Fruit fly (Drosophila melanogaster): Measurements from ENCODE around the gene CG43740.

The CG43740 gene

dm6 chrX:10362557-10363366 lies 29.3 kb downstream of the CG43740 start (continued):
- TF ChIP-seq CoRest (tag; optimal IDR thresholded peaks at IDR 0.05) (peak; percentile 42), CG12942 (GFP tag; optimal IDR thresholded peaks at IDR 0.05) (no peak), CG17328 (GFP tag; IDR thresholded peaks at IDR 0.05) (no peak), bab2 (GFP tag; optimal IDR thresholded peaks at IDR 0.05) (peak; percentile 8), crol (GFP tag; IDR thresholded peaks at IDR 0.05) (no peak), pan (optimal IDR thresholded peaks at IDR 0.05) (no peak), pan (GFP tag; optimal IDR thresholded peaks at IDR 0.05 in 1 of 2, IDR thresholded peaks at IDR 0.05 in 1 of 2) (peak in 1 of 2 experiments; percentile 40), Lim3 (GFP tag; IDR thresholded peaks at IDR 0.05) (no peak), CG10959 (GFP tag; IDR thresholded peaks at IDR 0.05) (no peak), CG32772 (GFP tag; IDR thresholded peaks at IDR 0.05) (no peak), CG9609 (GFP tag; optimal IDR thresholded peaks at IDR 0.05) (no peak), Trl (optimal IDR thresholded peaks at IDR 0.05) (no peak), Trl (GFP tag; optimal IDR thresholded peaks at IDR 0.05) (peak; percentile 26), CG14965 (GFP tag; optimal IDR thresholded peaks at IDR 0.05; ENCODE audit: borderline replicate concordance) (no peak), Hmr (GFP tag; optimal IDR thresholded peaks at IDR 0.05) (peak; percentile 5), sima (GFP tag; optimal IDR thresholded peaks at IDR 0.05) (no peak), NC2α (GFP tag; optimal IDR thresholded peaks at IDR 0.05) (no peak), CG17359 (tag; optimal IDR thresholded peaks at IDR 0.05) (peak; percentile 7), dmrt11E (tag; optimal IDR thresholded peaks at IDR 0.05) (no peak), prd (optimal IDR thresholded peaks at IDR 0.05) (no peak), prd (GFP tag; IDR thresholded peaks at IDR 0.05) (0 out of 3 replicates have a peak, but pooled peaks have one; percentile 13), crp (GFP tag; optimal IDR thresholded peaks at IDR 0.05) (no peak), chm (GFP tag; IDR thresholded peaks at IDR 0.05) (no peak), CG9932 (GFP tag; IDR thresholded peaks at IDR 0.05) (no peak), dmrt99B (tag; optimal IDR thresholded peaks at IDR 0.05) (peak; percentile 43), Med (GFP tag) (peak; percentile 78), CG4820 (GFP tag; optimal IDR thresholded peaks at IDR 0.05) (peak; percentile 20), CG4328 (GFP tag; optimal IDR thresholded peaks at IDR 0.05) (peak; percentile 5), mam (GFP tag; optimal IDR thresholded peaks at IDR 0.05) (peak; percentile 11), luna (GFP tag; optimal IDR thresholded peaks at IDR 0.05) (no peak), ap (GFP tag; IDR thresholded peaks at IDR 0.05) (no peak), schlank (tag; optimal IDR thresholded peaks at IDR 0.05) (no peak), Elba2 (GFP tag; optimal IDR thresholded peaks at IDR 0.05) (no peak), CG16815 (GFP tag; optimal IDR thresholded peaks at IDR 0.05) (peak; percentile 12), CG12391 (tag; optimal IDR thresholded peaks at IDR 0.05) (peak; percentile 37), CG17385 (GFP tag; optimal IDR thresholded peaks at IDR 0.05) (peak; percentile 11), CG15269 (tag; optimal IDR thresholded peaks at IDR 0.05) (peak; percentile 11), CG11723 (GFP tag; optimal IDR thresholded peaks at IDR 0.05) (no peak), CG8944 (GFP tag; optimal IDR thresholded peaks at IDR 0.05) (no peak), row (GFP tag; IDR thresholded peaks at IDR 0.05) (peak; percentile 35; the same call in 2 of the 3 replicates), cas (GFP tag; IDR thresholded peaks at IDR 0.05) (no peak), CG18262 (tag; optimal IDR thresholded peaks at IDR 0.05) (peak; percentile 62), bcd (GFP tag; optimal IDR thresholded peaks at IDR 0.05) (peak; percentile 58), fd96Cb (tag; optimal IDR thresholded peaks at IDR 0.05) (peak; percentile 40), CG15073 (GFP tag; optimal IDR thresholded peaks at IDR 0.05) (no peak), bsh (GFP tag; optimal IDR thresholded peaks at IDR 0.05) (peak in 1 of 2 experiments; percentile 38), ind (GFP tag; optimal IDR thresholded peaks at IDR 0.05) (peak; percentile 37), az2 (GFP tag; optimal IDR thresholded peaks at IDR 0.05) (peak; percentile 35), CG3995 (GFP tag; optimal IDR thresholded peaks at IDR 0.05) (no peak), CG14710 (tag; optimal IDR thresholded peaks at IDR 0.05) (peak; percentile 37)

Measured in whole organism, embryonic.